Fruit fly (Drosophila melanogaster): ENCODE measurements around the gene Surf4.

The Surf4 gene

DNA sequence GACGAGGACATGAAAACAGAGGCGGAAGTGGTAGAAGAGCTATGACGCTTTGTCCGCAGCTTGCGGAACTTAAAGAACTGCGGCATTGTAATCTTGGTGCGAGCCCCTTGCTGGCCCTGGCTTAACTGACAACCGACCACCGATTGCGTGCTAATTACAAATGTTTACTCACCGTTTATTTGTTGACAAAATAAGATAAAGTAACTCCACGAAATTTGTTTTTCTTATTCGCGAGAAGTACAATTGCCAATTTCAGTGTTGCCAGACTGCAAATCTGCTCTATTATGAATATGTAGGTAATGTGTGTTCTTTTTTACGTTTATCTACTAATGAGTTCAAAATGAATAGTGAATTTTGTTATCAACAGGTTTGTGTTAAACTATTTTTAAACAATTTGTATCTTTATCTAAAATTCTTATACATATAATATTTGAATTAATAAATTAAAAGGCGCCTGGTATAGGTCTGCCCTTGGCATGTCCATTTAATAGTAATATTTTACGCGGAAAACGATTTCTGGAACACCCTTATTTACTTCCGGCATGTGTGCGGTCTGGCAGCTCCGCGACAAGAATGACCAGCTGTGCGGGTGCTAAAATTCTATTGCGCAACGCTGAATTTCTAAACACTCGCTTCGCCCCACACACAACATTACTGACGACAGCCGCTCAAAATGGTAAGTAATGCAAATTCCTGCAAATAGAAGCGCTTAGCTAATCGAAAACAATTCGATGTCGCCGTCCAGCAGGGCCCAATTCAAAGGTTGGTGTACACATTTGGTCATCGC lies 10.9 kb upstream of the Surf4 start, which contains the start of the genes Atg4b and Hibch (continued):
- peak; percentile 1 for TF ChIP-seq CG9609 (GFP tag; optimal IDR thresholded peaks at IDR 0.05)
- peak; percentile 97 for TF ChIP-seq row (GFP tag; IDR thresholded peaks at IDR 0.05)
- peak; percentile 66; the same call in 2 of the 3 replicates for TF ChIP-seq ase (GFP tag; IDR thresholded peaks at IDR 0.05)
- TF ChIP-seq CG13287 (GFP tag; IDR thresholded peaks at IDR 0.05; ENCODE audit: partially characterized antibody), result peak; percentile 14; the same call in 1 of the 2 replicates
- peak; percentile 91 for TF ChIP-seq CG17829 (tag; optimal IDR thresholded peaks at IDR 0.05)
- peak; percentile 38 for TF ChIP-seq CG9797 (GFP tag; optimal IDR thresholded peaks at IDR 0.05)
- TF ChIP-seq twi (tag; optimal IDR thresholded peaks at IDR 0.05), result peak; percentile 86
- TF ChIP-seq Side (GFP tag; optimal IDR thresholded peaks at IDR 0.05), result no peak
- peak; percentile 66; the same call in 1 of the 2 replicates for TF ChIP-seq CG17612 (GFP tag; IDR thresholded peaks at IDR 0.05)
- peak; percentile 89 for TF ChIP-seq CG7839 (tag; optimal IDR thresholded peaks at IDR 0.05)
- peak; percentile 88 for TF ChIP-seq Xbp1 (GFP tag; optimal IDR thresholded peaks at IDR 0.05)
- peak; percentile 90 for TF ChIP-seq Fer1 (GFP tag; optimal IDR thresholded peaks at IDR 0.05)
- peak; percentile 89 for TF ChIP-seq Rfx (GFP tag; IDR thresholded peaks at IDR 0.05)
- no peak for TF ChIP-seq yki (optimal IDR thresholded peaks at IDR 0.05)
- peak; percentile 54 for TF ChIP-seq CG6813 (GFP tag; optimal IDR thresholded peaks at IDR 0.05)
- no peak for TF ChIP-seq grn (GFP tag; optimal IDR thresholded peaks at IDR 0.05)
- no peak for TF ChIP-seq CG31365 (tag; optimal IDR thresholded peaks at IDR 0.05)
- TF ChIP-seq scrt (GFP tag; optimal IDR thresholded peaks at IDR 0.05), result peak; percentile 78
- no peak for TF ChIP-seq CG10565 (GFP tag; optimal IDR thresholded peaks at IDR 0.05)
- peak; percentile 43 for TF ChIP-seq vfl (GFP tag; optimal IDR thresholded peaks at IDR 0.05)
- no peak for TF ChIP-seq Optix (GFP tag; IDR thresholded peaks at IDR 0.05)
- TF ChIP-seq ab (GFP tag; optimal IDR thresholded peaks at IDR 0.05), result no peak
- peak; percentile 94 for TF ChIP-seq YL-1 (GFP tag; optimal IDR thresholded peaks at IDR 0.05)
- TF ChIP-seq fd64A (GFP tag; optimal IDR thresholded peaks at IDR 0.05), result no peak
- TF ChIP-seq peb (GFP tag; IDR thresholded peaks at IDR 0.05), result peak; percentile 29; the same call in 1 of the 2 replicates
- TF ChIP-seq bigmax (GFP tag; optimal IDR thresholded peaks at IDR 0.05), result no peak
- no peak for TF ChIP-seq tna (GFP tag; IDR thresholded peaks at IDR 0.05; ENCODE audit: partially characterized antibody)
- no peak for TF ChIP-seq CG12071 (GFP tag; optimal IDR thresholded peaks at IDR 0.05)
- peak; percentile 86 for TF ChIP-seq CG9215 (GFP tag; IDR thresholded peaks at IDR 0.05)
- peak; percentile 93 for TF ChIP-seq CG31441 (GFP tag; IDR thresholded peaks at IDR 0.05)
- TF ChIP-seq gfzf (GFP tag; optimal IDR thresholded peaks at IDR 0.05), result no peak
- TF ChIP-seq CG4730 (GFP tag; IDR thresholded peaks at IDR 0.05), result peak; percentile 74
- peak; percentile 81 for TF ChIP-seq CG10267 (tag; optimal IDR thresholded peaks at IDR 0.05)
- TF ChIP-seq Meics (GFP tag; optimal IDR thresholded peaks at IDR 0.05), result peak; percentile 90
- no peak for TF ChIP-seq CG9876 (GFP tag; optimal IDR thresholded peaks at IDR 0.05)
- TF ChIP-seq CG1602 (GFP tag; optimal IDR thresholded peaks at IDR 0.05), result peak; percentile 82
- TF ChIP-seq Sin3A (optimal IDR thresholded peaks at IDR 0.05), result no peak
- TF ChIP-seq CG3065 (GFP tag; optimal IDR thresholded peaks at IDR 0.05), result peak; percentile 53
- no peak for TF ChIP-seq gro (GFP tag; optimal IDR thresholded peaks at IDR 0.05)
- TF ChIP-seq chm (GFP tag; IDR thresholded peaks at IDR 0.05), result 0 out of 2 replicates have a peak, but pooled peaks have one; percentile 42
- TF ChIP-seq ato (GFP tag; IDR thresholded peaks at IDR 0.05; ENCODE audit: partially characterized antibody), result peak; percentile 58; the same call in 1 of the 2 replicates
- TF ChIP-seq tio (GFP tag; optimal IDR thresholded peaks at IDR 0.05), result no peak
- TF ChIP-seq CG33213 (GFP tag; optimal IDR thresholded peaks at IDR 0.05), result no peak
- TF ChIP-seq CHES-1-like (GFP tag; optimal IDR thresholded peaks at IDR 0.05), result peak; percentile 5
- TF ChIP-seq Hr3 (GFP tag; optimal IDR thresholded peaks at IDR 0.05), result peak; percentile 84
- TF ChIP-seq mam (GFP tag; optimal IDR thresholded peaks at IDR 0.05), result peak; percentile 46
- TF ChIP-seq CG8359 (GFP tag; optimal IDR thresholded peaks at IDR 0.05; ENCODE audit: borderline replicate concordance), result peak; percentile 52
- peak; percentile 59; the same call in 1 of the 2 replicates for TF ChIP-seq gt (GFP tag; IDR thresholded peaks at IDR 0.05)
- 0 out of 2 replicates have a peak, but pooled peaks have one; percentile 30 for TF ChIP-seq dimm (GFP tag; IDR thresholded peaks at IDR 0.05)
- peak; percentile 53; the same call in 1 of the 2 replicates for TF ChIP-seq ap (GFP tag; IDR thresholded peaks at IDR 0.05)
